Worm (Caenorhabditis elegans) whole organism, L3 larva: ENCODE measurements around the gene lido-8.

Experiments
- aly-2 ChIP-seq: fragments of 150-350 bp; optimal IDR thresholded peaks from 2 replicates; lab custom pipeline; 2014; ENCODE audit warnings: missing biosample characterization, missing genetic modification characterization
- elt-2 ChIP-seq: sonication (generic microtip); optimal IDR thresholded peaks from 2 replicates; lab custom pipeline; 2016; ENCODE audit warnings: missing genetic modification reagents, mild to moderate bottlenecking, missing genetic modification characterization, missing compliant biosample characterization
- fos-1 ChIP-seq: fragments of 150-350 bp; optimal IDR thresholded peaks from 2 replicates; lab custom pipeline; 2014; ENCODE audit warnings: missing biosample characterization, missing genetic modification characterization
- nhr-28 ChIP-seq: fragments of 150-350 bp; optimal IDR thresholded peaks from 2 replicates; lab custom pipeline; 2014; ENCODE audit warnings: missing biosample characterization, missing genetic modification characterization

ce11 chrII:3030416-3030815, 33.6 kb downstream of the lido-8 start:
- TF ChIP-seq elt-2 (no peak), aly-2 (no peak), nhr-28 (tag; lab: Kevin White, UChicago) (no peak), fos-1 (no peak)
